Fruit fly (Drosophila melanogaster): ENCODE data around the gene PIG-S.

- TF ChIP-seq psq (optimal IDR thresholded peaks at IDR 0.05) (no peak), insv (optimal IDR thresholded peaks at IDR 0.05) (no peak)
Observed at dm6 chr3R:24886470-24886869, 31.2 kb downstream of the PIG-S start.
